Worm (Caenorhabditis elegans): ENCODE results near the gene kin-4.
A peak's percentile ranks its signal among the peaks of the same experiment; 100 is the strongest.

The kin-4 gene

ce11 chrIV:11433709-11434108 is 8.2 kb downstream of the kin-4 start (continued):
- peak; percentile 15 for TF ChIP-seq zip-4 (GFP tag; optimal IDR thresholded peaks at IDR 0.05)
- TF ChIP-seq egl-13 (tag; optimal IDR thresholded peaks at IDR 0.05), result peak; percentile 42
- peak; percentile 65 for TF ChIP-seq xbp-1 (tag; optimal IDR thresholded peaks at IDR 0.05)
- peak; percentile 78 for TF ChIP-seq swsn-7 (tag; optimal IDR thresholded peaks at IDR 0.05)
- TF ChIP-seq unc-30 (tag; optimal IDR thresholded peaks at IDR 0.05), result no peak
- no peak for TF ChIP-seq zag-1 (tag; optimal IDR thresholded peaks at IDR 0.05)
- TF ChIP-seq C04F5.9 (tag; optimal IDR thresholded peaks at IDR 0.05), result peak; percentile 43
- no peak for TF ChIP-seq nhr-11 (tag; optimal IDR thresholded peaks at IDR 0.05)
- TF ChIP-seq lin-35 (GFP tag; optimal IDR thresholded peaks at IDR 0.05), result peak; percentile 73 to 75
- no peak for TF ChIP-seq ztf-4 (tag; optimal IDR thresholded peaks at IDR 0.05)
- TF ChIP-seq skn-1 (tag; optimal IDR thresholded peaks at IDR 0.05), result peak; percentile 65
- TF ChIP-seq pag-3 (tag; optimal IDR thresholded peaks at IDR 0.05; ENCODE audit: borderline replicate concordance, insufficient read depth), result peak; percentile 59
- peak; percentile 21 for TF ChIP-seq fos-1 (tag; optimal IDR thresholded peaks at IDR 0.05)
- no peak for TF ChIP-seq efl-3 (GFP tag; optimal IDR thresholded peaks at IDR 0.05)
- TF ChIP-seq ceh-82 (tag; optimal IDR thresholded peaks at IDR 0.05), result peak; percentile 60 to 87 (median 87)
- no peak for TF ChIP-seq nhr-12 (tag; optimal IDR thresholded peaks at IDR 0.05)
- TF ChIP-seq sox-4 (tag; optimal IDR thresholded peaks at IDR 0.05), result no peak
- TF ChIP-seq lin-15B (tag; optimal IDR thresholded peaks at IDR 0.05), result peak; percentile 1
- peak; percentile 80 for TF ChIP-seq nhr-47 (tag; optimal IDR thresholded peaks at IDR 0.05)
- TF ChIP-seq fkh-10 (GFP tag; optimal IDR thresholded peaks at IDR 0.05), result peak; percentile 57
- TF ChIP-seq isw-1 (GFP tag; IDR thresholded peaks at IDR 0.05), result peak; percentile 52
- peak; percentile 67 for TF ChIP-seq snpc-4 (tag; optimal IDR thresholded peaks at IDR 0.05)
- peak; percentile 38 for TF ChIP-seq C16A3.4 (tag; optimal IDR thresholded peaks at IDR 0.05)
- peak; percentile 45 for TF ChIP-seq jun-1 (tag; optimal IDR thresholded peaks at IDR 0.05)
- TF ChIP-seq mdl-1 (tag; optimal IDR thresholded peaks at IDR 0.05), result peak in 1 of 2 experiments; percentile 43
- TF ChIP-seq sptf-1 (tag; optimal IDR thresholded peaks at IDR 0.05), result no peak
- TF ChIP-seq F16B12.6 (tag; optimal IDR thresholded peaks at IDR 0.05), result peak; percentile 38
- TF ChIP-seq alr-1 (tag; optimal IDR thresholded peaks at IDR 0.05; ENCODE audit: borderline replicate concordance), result no peak
- TF ChIP-seq lin-39 (tag; optimal IDR thresholded peaks at IDR 0.05), result no peak
- TF ChIP-seq ztf-11 (tag; optimal IDR thresholded peaks at IDR 0.05), result no peak
- peak; percentile 88 for TF ChIP-seq mep-1 (tag; optimal IDR thresholded peaks at IDR 0.05)
- peak; percentile 66 to 76 (median 73) for TF ChIP-seq dpl-1 (GFP tag; optimal IDR thresholded peaks at IDR 0.05)
- peak; percentile 57 for TF ChIP-seq unc-86 (tag; optimal IDR thresholded peaks at IDR 0.05)
- peak; percentile 87 for TF ChIP-seq rnt-1 (tag; optimal IDR thresholded peaks at IDR 0.05)

ce11 chrIV:11434575-11434974 is 9.0 kb downstream of the kin-4 start:
- TF ChIP-seq nhr-84 (tag; optimal IDR thresholded peaks at IDR 0.05) (no peak), blmp-1 (tag; optimal IDR thresholded peaks at IDR 0.05) (peak; percentile 8), efl-1 (optimal IDR thresholded peaks at IDR 0.05) (no peak), efl-1 (GFP tag; optimal IDR thresholded peaks at IDR 0.05 in 1 of 2) (peak in 1 of 2 experiments; percentile 20), egl-13 (tag; optimal IDR thresholded peaks at IDR 0.05) (no peak), C04F5.9 (tag; optimal IDR thresholded peaks at IDR 0.05) (no peak), skn-1 (tag; optimal IDR thresholded peaks at IDR 0.05) (no peak), tlp-1 (tag; optimal IDR thresholded peaks at IDR 0.05) (no peak), egl-27 (tag; optimal IDR thresholded peaks at IDR 0.05) (no peak), hlh-17 (GFP tag; optimal IDR thresholded peaks at IDR 0.05; ENCODE audit: borderline replicate concordance) (no peak), sptf-1 (tag; optimal IDR thresholded peaks at IDR 0.05) (no peak)

DNA sequence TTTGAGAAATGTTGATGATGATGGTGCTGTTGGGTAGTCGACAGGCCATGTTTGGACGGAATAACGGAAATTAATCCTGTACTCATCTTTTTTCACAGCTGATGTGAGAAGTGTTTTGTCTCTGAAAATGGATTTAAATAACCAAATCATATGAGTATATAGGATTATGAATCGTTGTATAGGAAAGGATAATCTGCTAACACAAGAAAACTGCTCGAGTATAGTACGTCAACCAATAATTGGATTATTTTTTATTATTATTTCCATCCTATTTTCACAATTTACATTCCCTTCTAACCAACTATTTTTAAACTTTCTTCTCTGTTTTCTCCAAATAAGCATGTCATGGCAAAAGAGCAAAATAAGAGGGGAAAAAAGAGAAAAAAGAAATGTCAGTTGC is 10.2 kb downstream of the kin-4 start:
- TF ChIP-seq ztf-11 (tag; optimal IDR thresholded peaks at IDR 0.05) (no peak), egl-13 (tag; optimal IDR thresholded peaks at IDR 0.05) (peak; percentile 10), ceh-8 (GFP tag; optimal IDR thresholded peaks at IDR 0.05) (no peak), nhr-85 (tag) (peak; percentile 45), nhr-71 (tag; optimal IDR thresholded peaks at IDR 0.05) (peak; percentile 4), dsc-1 (tag; optimal IDR thresholded peaks at IDR 0.05) (peak; percentile 92)
